Worm (Caenorhabditis elegans) whole organism, midembryonic: ENCODE data around the gene R08A2.7.
A peak's percentile ranks its signal among the peaks of the same experiment; 100 is the strongest.

ENCODE experiments used
- T22C8.4 ChIP-seq: fragments of 200-800 bp; sonication (Bioruptor generic); IDR thresholded peaks from 2 replicates; pipeline ENCODE4 v1.3.6; 2022; ENCODE audit warnings: missing genetic modification characterization, missing compliant biosample characterization
- cog-1 ChIP-seq: sonication (generic microtip); optimal IDR thresholded peaks from 2 replicates; lab custom pipeline; 2016; ENCODE audit warnings: missing genetic modification characterization, missing compliant biosample characterization
- flt-1 ChIP-seq: fragments of 200-800 bp; sonication (Bioruptor generic); IDR thresholded peaks from 2 replicates; pipeline ENCODE4 v1.3.6; 2022; ENCODE audit warnings: missing genetic modification characterization, missing compliant biosample characterization
- klf-2 ChIP-seq: fragments of 200-800 bp; sonication (Bioruptor generic); conservative IDR thresholded peaks from 2 replicates; pipeline ENCODE4 v1.3.6; 2022; ENCODE audit warnings: missing genetic modification reagents, missing genetic modification characterization, missing compliant biosample characterization
- med-1 ChIP-seq: sonication (generic microtip); optimal IDR thresholded peaks from 2 replicates; lab custom pipeline; 2017; ENCODE audit warnings: missing genetic modification characterization, mild to moderate bottlenecking, missing compliant biosample characterization, antibody characterized with exemption, missing genetic modification reagents; ENCODE audit not compliant: insufficient read depth
- ref-1 ChIP-seq: fragments of 200-800 bp; sonication (Bioruptor generic); conservative IDR thresholded peaks from 2 replicates; pipeline ENCODE4 v1.3.6; 2022; ENCODE audit warnings: missing genetic modification reagents, missing genetic modification characterization, missing compliant biosample characterization
- tab-1 ChIP-seq: fragments of 200-800 bp; sonication (Bioruptor generic); IDR thresholded peaks from 2 replicates; pipeline ENCODE4 v1.3.6; 2022; ENCODE audit warnings: missing genetic modification characterization, missing compliant biosample characterization
- ztf-23 ChIP-seq: fragments of 200-800 bp; sonication (Bioruptor generic); IDR thresholded peaks from 2 replicates; pipeline ENCODE4 v1.3.6; 2022; ENCODE audit warnings: missing genetic modification reagents, missing genetic modification characterization, missing compliant biosample characterization
- ztf-29 ChIP-seq: fragments of 200-800 bp; sonication (Bioruptor generic); IDR thresholded peaks from 2 replicates; pipeline ENCODE4 v1.3.6; 2022; ENCODE audit warnings: missing genetic modification reagents, missing genetic modification characterization, missing compliant biosample characterization

R08A2.7 gene

DNA sequence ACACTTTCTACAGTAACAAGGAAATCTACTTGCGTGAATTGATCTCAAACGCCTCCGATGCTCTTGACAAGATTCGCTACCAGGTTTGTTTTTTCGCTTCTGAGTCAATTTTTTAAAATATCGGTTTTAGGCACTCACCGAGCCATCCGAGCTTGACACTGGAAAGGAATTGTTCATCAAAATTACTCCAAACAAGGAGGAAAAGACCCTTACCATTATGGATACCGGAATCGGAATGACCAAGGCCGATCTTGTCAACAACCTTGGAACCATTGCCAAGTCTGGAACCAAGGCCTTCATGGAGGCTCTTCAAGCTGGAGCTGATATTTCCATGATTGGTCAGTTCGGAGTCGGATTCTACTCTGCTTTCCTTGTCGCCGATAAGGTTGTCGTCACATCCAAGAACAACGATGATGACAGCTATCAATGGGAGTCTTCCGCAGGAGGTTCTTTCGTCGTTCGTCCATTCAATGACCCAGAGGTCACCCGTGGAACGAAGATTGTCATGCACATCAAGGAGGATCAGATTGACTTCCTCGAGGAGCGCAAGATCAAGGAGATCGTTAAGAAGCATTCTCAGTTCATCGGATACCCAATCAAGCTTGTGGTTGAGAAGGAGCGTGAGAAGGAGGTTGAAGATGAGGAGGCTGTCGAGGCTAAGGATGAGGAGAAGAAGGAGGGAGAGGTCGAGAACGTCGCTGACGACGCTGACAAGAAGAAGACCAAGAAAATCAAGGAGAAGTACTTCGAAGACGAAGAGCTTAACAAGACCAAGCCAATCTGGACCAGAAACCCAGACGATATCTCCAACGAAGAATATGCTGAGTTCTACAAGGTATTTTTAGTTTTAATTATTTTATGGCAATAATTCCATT, 36.7 kb upstream of the R08A2.7 start:
- no peak for TF ChIP-seq ztf-23 (GFP tag; lab: Robert Waterston, UW)
- TF ChIP-seq klf-2 (GFP tag; lab: Robert Waterston, UW), result no peak
- no peak for TF ChIP-seq ref-1 (GFP tag; lab: Robert Waterston, UW)
- no peak for TF ChIP-seq flt-1 (GFP tag; lab: Robert Waterston, UW)
- no peak for TF ChIP-seq cog-1
- no peak for TF ChIP-seq med-1
- TF ChIP-seq tab-1 (GFP tag; lab: Robert Waterston, UW), result no peak
- no peak for TF ChIP-seq T22C8.4

DNA sequence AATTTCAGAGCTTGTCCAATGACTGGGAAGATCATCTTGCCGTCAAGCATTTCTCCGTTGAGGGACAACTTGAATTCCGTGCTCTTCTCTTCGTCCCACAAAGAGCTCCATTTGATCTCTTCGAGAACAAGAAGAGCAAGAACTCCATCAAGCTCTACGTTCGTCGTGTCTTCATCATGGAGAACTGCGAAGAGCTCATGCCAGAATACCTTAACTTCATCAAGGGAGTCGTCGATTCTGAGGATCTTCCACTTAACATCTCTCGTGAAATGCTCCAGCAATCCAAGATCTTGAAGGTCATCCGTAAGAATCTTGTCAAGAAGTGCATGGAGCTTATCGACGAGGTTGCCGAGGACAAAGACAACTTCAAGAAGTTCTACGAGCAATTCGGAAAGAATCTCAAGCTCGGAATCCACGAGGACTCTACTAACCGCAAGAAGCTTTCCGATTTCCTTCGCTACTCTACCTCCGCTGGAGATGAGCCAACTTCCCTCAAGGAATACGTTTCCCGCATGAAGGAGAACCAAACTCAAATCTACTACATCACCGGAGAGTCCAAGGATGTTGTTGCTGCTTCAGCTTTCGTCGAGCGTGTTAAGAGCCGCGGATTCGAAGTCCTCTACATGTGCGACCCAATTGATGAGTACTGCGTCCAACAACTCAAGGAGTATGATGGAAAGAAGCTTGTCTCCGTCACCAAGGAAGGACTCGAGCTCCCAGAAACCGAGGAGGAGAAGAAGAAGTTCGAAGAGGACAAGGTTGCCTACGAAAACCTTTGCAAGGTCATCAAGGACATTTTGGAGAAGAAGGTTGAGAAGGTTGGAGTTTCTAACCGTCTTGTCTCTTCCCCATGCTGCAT, 35.8 kb upstream of the R08A2.7 start:
- TF ChIP-seq ref-1 (GFP tag; lab: Robert Waterston, UW) (no peak), med-1 (no peak), T22C8.4 (no peak), klf-2 (GFP tag; lab: Robert Waterston, UW) (no peak), tab-1 (GFP tag; lab: Robert Waterston, UW) (no peak), flt-1 (GFP tag; lab: Robert Waterston, UW) (no peak), cog-1 (no peak)

- TF ChIP-seq ztf-29 (GFP tag; lab: Robert Waterston, UW), result no peak
Observed at ce11 chrV:14688097-14688912, 34.8 kb upstream of the R08A2.7 start, which contains the start of gene C47E8.11. C47E8.11 (plus strand) TSS chrV:14688616.

ce11 chrV:14689060-14689750, 33.9 kb upstream of the R08A2.7 start, which contains the start of gene gasr-8:
gasr-8 (plus strand) TSS chrV:14689110.
- TF ChIP-seq ztf-29 (GFP tag; lab: Robert Waterston, UW), result no peak
- no peak for TF ChIP-seq cog-1
- 0 out of 2 replicates have a peak, but pooled peaks have one; percentile 61 for TF ChIP-seq klf-2 (GFP tag; lab: Robert Waterston, UW)
- peak; percentile 34; the same call in 1 of the 2 replicates for TF ChIP-seq T22C8.4
- TF ChIP-seq flt-1 (GFP tag; lab: Robert Waterston, UW), result peak; percentile 88
- peak; percentile 2 for TF ChIP-seq med-1
- peak; percentile 79 for TF ChIP-seq tab-1 (GFP tag; lab: Robert Waterston, UW)
- no peak for TF ChIP-seq ztf-23 (GFP tag; lab: Robert Waterston, UW)

- TF ChIP-seq ref-1 (GFP tag; lab: Robert Waterston, UW) (no peak), cog-1 (no peak), flt-1 (GFP tag; lab: Robert Waterston, UW) (no peak), tab-1 (GFP tag; lab: Robert Waterston, UW) (no peak), ztf-29 (GFP tag; lab: Robert Waterston, UW) (no peak), klf-2 (GFP tag; lab: Robert Waterston, UW) (no peak), ztf-23 (GFP tag; lab: Robert Waterston, UW) (no peak), med-1 (no peak), T22C8.4 (no peak)
Observed at ce11 chrV:14695713-14696112, 27.4 kb upstream of the R08A2.7 start.

ce11 chrV:14696604-14697307, 26.4 kb upstream of the R08A2.7 start, which contains the start of gene unc-112:
unc-112 (minus strand) TSS chrV:14696654.
- TF ChIP-seq flt-1 (GFP tag; lab: Robert Waterston, UW) (0 out of 2 replicates have a peak, but pooled peaks have one; percentile 11), klf-2 (GFP tag; lab: Robert Waterston, UW) (0 out of 2 replicates have a peak, but pooled peaks have one; percentile 38), cog-1 (peak; percentile 92), ztf-23 (GFP tag; lab: Robert Waterston, UW) (peak; percentile 66; the same call in 1 of the 2 replicates), ztf-29 (GFP tag; lab: Robert Waterston, UW) (0 out of 2 replicates have a peak, but pooled peaks have one; percentile 31), T22C8.4 (no peak)

DNA sequence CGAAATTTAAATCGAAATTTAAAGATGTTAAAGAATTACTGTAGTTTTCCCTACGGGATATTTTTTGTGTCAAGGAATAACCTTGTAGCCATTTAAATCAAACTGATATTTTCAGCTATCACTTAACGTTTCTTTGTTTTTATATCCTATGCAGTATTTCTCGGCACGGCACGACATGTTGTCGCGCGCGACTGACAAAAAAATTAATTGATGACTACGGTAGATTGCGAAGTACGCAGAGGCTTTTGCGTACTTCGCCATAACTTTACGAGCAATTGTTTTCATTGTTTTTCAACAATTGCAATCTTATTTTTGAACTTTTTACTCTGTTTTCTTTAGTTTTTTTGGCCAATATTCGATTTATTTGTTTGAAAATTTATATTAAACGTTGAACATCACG, 25.1 kb upstream of the R08A2.7 start:
- TF ChIP-seq ref-1 (GFP tag; lab: Robert Waterston, UW), result no peak
- no peak for TF ChIP-seq cog-1
- no peak for TF ChIP-seq ztf-29 (GFP tag; lab: Robert Waterston, UW)
- TF ChIP-seq ztf-23 (GFP tag; lab: Robert Waterston, UW), result no peak
- no peak for TF ChIP-seq flt-1 (GFP tag; lab: Robert Waterston, UW)
- TF ChIP-seq T22C8.4, result no peak
- TF ChIP-seq med-1, result no peak
- no peak for TF ChIP-seq tab-1 (GFP tag; lab: Robert Waterston, UW)
- no peak for TF ChIP-seq klf-2 (GFP tag; lab: Robert Waterston, UW)

DNA sequence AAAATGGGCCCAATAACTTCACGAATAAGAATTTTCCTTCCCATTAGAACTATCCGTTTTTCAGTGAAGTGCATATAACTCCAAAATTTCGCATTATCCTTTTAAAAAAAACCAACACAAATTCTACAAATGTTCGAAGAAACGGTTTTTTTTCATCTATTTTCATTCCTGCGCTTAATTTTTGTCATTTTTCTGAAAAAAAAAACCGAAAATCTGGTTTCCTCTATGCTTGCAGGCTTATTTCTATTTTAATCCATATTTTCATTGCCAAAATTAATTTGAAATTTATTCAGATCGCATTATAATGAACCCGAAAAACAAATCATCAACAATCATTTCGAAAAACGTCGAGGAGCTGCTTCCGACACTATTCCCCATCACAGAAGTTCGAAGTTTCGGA, 24.5 kb upstream of the R08A2.7 start, which contains the start of gene set-5:
Gene set-5 (plus strand): TSS at position 301 of the 400 bp plus-strand sequence.
- no peak for TF ChIP-seq T22C8.4
- TF ChIP-seq klf-2 (GFP tag; lab: Robert Waterston, UW), result no peak
- no peak for TF ChIP-seq ref-1 (GFP tag; lab: Robert Waterston, UW)
- no peak for TF ChIP-seq cog-1
- no peak for TF ChIP-seq ztf-23 (GFP tag; lab: Robert Waterston, UW)
- no peak for TF ChIP-seq med-1
- TF ChIP-seq ztf-29 (GFP tag; lab: Robert Waterston, UW), result no peak
- no peak for TF ChIP-seq flt-1 (GFP tag; lab: Robert Waterston, UW)
- TF ChIP-seq tab-1 (GFP tag; lab: Robert Waterston, UW), result no peak
